Worm (Caenorhabditis elegans): Measurements from ENCODE around the gene fip-4.
A peak's percentile ranks its signal among the peaks of the same experiment; 100 is the strongest.

fip-4 gene

DNA sequence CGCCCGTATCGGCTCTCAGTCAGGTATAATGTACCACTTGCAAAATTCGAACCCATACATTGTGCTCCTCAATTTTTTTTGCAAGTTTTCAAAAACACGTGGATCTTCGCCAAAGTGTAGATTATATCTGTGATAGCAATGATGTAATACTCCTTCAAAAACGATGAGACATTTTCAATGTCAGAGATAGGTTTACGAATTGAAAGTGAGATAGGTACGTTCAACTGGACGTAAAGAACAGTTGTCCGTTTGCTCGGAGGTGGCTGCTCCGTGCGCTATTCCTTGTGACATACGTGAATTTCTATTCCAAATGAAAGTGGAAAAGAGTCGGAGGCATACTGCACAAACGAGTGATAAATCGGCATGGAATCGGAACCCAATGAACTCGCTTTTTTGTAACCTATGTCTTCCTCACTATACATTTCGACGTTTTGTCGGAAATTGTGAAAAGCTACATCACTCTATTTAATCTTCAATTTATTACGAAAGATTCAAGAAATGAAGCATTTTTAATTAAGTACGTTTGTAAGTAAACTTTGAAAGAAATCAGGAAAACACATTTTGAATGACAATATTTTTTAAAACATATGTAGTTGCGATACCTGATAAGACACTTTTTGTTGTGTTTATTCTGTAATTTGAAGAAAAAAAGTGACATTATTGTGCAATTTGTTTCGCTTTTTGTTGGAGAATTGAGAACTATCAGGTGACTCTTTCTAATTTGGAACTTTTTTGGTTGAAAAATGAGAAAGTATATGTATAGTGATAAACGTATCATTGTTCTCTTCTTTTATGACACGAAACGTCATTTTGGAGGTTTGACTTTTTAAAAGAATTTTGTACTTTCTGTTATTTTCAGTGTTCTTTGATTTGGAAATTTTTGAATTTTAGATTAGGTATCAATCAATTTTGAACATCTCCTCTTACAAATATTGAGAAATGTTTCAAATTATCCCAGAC, 43.7 kb upstream of the fip-4 start:
- TF ChIP-seq lin-26 (GFP tag; IDR thresholded peaks at IDR 0.05) (no peak), atf-7 (tag; optimal IDR thresholded peaks at IDR 0.05) (no peak), B0336.3 (GFP tag; IDR thresholded peaks at IDR 0.05) (no peak), cebp-1 (GFP tag; IDR thresholded peaks at IDR 0.05) (no peak), cebp-1 (tag; optimal IDR thresholded peaks at IDR 0.05) (peak; percentile 32), nhr-80 (tag; optimal IDR thresholded peaks at IDR 0.05) (peak; percentile 68), ccch-3 (GFP tag; optimal IDR thresholded peaks at IDR 0.05) (no peak), unc-62 (GFP tag; optimal IDR thresholded peaks at IDR 0.05) (peak; percentile 61)

DNA sequence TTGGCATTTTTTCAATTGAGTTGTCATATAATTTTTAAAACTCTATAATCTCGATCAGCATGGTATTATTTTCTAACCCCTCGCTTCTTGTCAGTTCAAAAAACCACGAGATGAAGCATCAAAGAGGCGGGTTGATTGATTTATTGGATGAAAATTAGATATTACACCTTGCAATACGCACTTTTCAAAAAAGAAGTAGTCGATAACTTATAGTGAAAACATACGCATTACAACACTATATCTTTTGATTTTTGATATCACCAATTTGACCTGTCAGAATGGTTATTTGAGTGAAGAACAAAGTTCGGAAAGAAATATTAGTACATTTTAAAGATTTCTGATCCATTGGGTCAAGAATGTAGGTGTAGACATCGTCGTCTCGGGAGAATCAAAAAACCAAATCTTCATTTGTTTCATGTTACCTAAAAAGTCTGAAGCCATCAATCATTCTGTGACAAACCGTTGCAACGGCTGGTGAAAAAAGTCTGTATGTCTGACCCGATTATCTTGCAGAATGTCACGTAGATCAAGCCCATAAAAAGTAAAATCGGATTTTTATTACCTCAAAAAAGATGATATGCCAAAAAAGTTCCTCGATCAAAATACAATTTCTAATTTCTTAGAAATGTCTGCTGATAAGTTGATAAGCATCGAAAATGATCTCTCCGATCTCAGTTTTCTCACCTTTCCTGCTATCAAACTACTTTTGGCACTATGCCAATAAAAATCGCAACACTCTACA, 42.2 kb upstream of the fip-4 start:
- no peak for TF ChIP-seq ceh-91 (GFP tag; IDR thresholded peaks at IDR 0.05)
- no peak for TF ChIP-seq F33H1.4 (GFP tag; IDR thresholded peaks at IDR 0.05)
- no peak for TF ChIP-seq dpl-1 (GFP tag; optimal IDR thresholded peaks at IDR 0.05)
- no peak for TF ChIP-seq Y53F4B.3 (GFP tag; IDR thresholded peaks at IDR 0.05)
- TF ChIP-seq T07F8.4 (tag; optimal IDR thresholded peaks at IDR 0.05): no peak
- TF ChIP-seq nfya-2 (GFP tag; IDR thresholded peaks at IDR 0.05): no peak
- TF ChIP-seq snpc-4 (GFP tag; optimal IDR thresholded peaks at IDR 0.05): no peak
- TF ChIP-seq snpc-4 (tag; optimal IDR thresholded peaks at IDR 0.05): no peak
- TF ChIP-seq F49E8.2 (tag; optimal IDR thresholded peaks at IDR 0.05; ENCODE audit: insufficient read depth): no peak
- TF ChIP-seq ztf-26 (tag; optimal IDR thresholded peaks at IDR 0.05): peak; percentile 1
- TF ChIP-seq egrh-3 (GFP tag; IDR thresholded peaks at IDR 0.05): no peak
- no peak for TF ChIP-seq snpc-1.3 (tag; optimal IDR thresholded peaks at IDR 0.05; ENCODE audit: insufficient read depth)
- peak; percentile 42 for TF ChIP-seq nhr-80 (tag; optimal IDR thresholded peaks at IDR 0.05)
- no peak for TF ChIP-seq F57C9.4 (tag; optimal IDR thresholded peaks at IDR 0.05)
- TF ChIP-seq unc-62 (GFP tag; optimal IDR thresholded peaks at IDR 0.05): no peak
- TF ChIP-seq rcor-1 (GFP tag; IDR thresholded peaks at IDR 0.05): no peak
- TF ChIP-seq athp-1 (tag; optimal IDR thresholded peaks at IDR 0.05): no peak

DNA sequence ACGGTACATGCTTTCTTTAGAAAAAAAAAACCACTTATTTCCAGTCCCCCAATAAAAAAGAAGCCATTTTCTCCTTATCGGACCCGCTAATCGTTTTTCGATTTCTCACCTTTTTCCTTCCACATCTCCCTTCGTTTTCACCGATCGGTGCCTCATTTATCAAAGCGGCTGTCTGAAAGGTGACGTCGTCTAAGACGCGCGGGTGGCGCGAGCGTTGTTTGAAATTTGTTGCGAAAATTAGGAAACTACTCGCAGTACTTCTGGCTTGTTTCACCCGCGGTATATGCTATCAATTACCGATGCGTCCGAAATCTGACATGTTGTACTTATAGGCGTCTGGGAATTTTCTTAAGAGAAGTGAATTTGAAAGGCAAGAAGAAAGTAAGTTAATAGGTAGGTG, 41.1 kb upstream of the fip-4 start:
- TF ChIP-seq B0019.2 (GFP tag; conservative IDR thresholded peaks at IDR 0.05) (no peak), nhr-80 (tag; optimal IDR thresholded peaks at IDR 0.05) (no peak), akir-1 (GFP tag; optimal IDR thresholded peaks at IDR 0.05) (no peak), madf-3 (GFP tag; IDR thresholded peaks at IDR 0.05) (no peak), F39B2.1 (GFP tag; IDR thresholded peaks at IDR 0.05) (no peak), efl-1 (GFP tag; optimal IDR thresholded peaks at IDR 0.05) (no peak), dpff-1 (tag; optimal IDR thresholded peaks at IDR 0.05) (no peak), ztf-18 (tag; optimal IDR thresholded peaks at IDR 0.05) (no peak), F23B12.7 (tag; optimal IDR thresholded peaks at IDR 0.05; ENCODE audit: insufficient read depth) (no peak), lag-1 (GFP tag; IDR thresholded peaks at IDR 0.05) (no peak)
